Worm (Caenorhabditis elegans) whole organism, L4 larva: ENCODE measurements around the gene Y62H9A.4.

ENCODE experiments used
- ZK546.5 ChIP-seq, 2 experiments: sonication (generic microtip); optimal IDR thresholded peaks; 2 replicates each; lab custom pipeline; 2017; ENCODE audit warnings: missing biosample characterization in 2 of 2, missing genetic modification characterization in 2 of 2
- ceh-28 ChIP-seq: fragments of 150-350 bp; optimal IDR thresholded peaks from 2 replicates; lab custom pipeline; 2014; ENCODE audit warnings: missing biosample characterization, missing genetic modification reagents, missing genetic modification characterization
- ceh-32 ChIP-seq: sonication (generic microtip); optimal IDR thresholded peaks from 2 replicates; lab custom pipeline; 2016; ENCODE audit warnings: mild to moderate bottlenecking, missing genetic modification characterization, missing compliant biosample characterization; ENCODE audit not compliant: poor library complexity
- ces-1 ChIP-seq: fragments of 150-350 bp; sonication (generic microtip); optimal IDR thresholded peaks from 4 replicates; lab custom pipeline; 2014; ENCODE audit warnings: missing biosample characterization, missing genetic modification reagents, missing genetic modification characterization
- dpl-1 ChIP-seq: fragments of 150-350 bp; optimal IDR thresholded peaks from 2 replicates; lab custom pipeline; 2014; ENCODE audit warnings: missing biosample characterization, missing genetic modification reagents, missing genetic modification characterization
- egl-43 ChIP-seq: fragments of 200-800 bp; sonication (Bioruptor generic); IDR thresholded peaks from 2 replicates; pipeline ENCODE4 v1.3.6; 2022; ENCODE audit warnings: missing genetic modification reagents, missing genetic modification characterization, missing compliant biosample characterization
- nhr-11 ChIP-seq: fragments of 150-350 bp; optimal IDR thresholded peaks from 2 replicates; lab custom pipeline; 2014; ENCODE audit warnings: missing biosample characterization, missing genetic modification characterization
- nhr-25 ChIP-seq: sonication (generic microtip); optimal IDR thresholded peaks from 2 replicates; lab custom pipeline; 2017; ENCODE audit warnings: missing genetic modification characterization, mild to moderate bottlenecking, missing compliant biosample characterization, antibody characterized with exemption, moderate library complexity, borderline replicate concordance; ENCODE audit not compliant: insufficient read depth
- nhr-6 ChIP-seq: fragments of 150-350 bp; optimal IDR thresholded peaks from 2 replicates; lab custom pipeline; 2014; ENCODE audit warnings: missing biosample characterization, missing genetic modification characterization
- php-3 ChIP-seq: fragments of 200-800 bp; sonication (Bioruptor generic); IDR thresholded peaks from 2 replicates; pipeline ENCODE4 v1.3.6; 2022; ENCODE audit warnings: missing genetic modification reagents, missing genetic modification characterization, missing compliant biosample characterization
- vab-7 ChIP-seq: fragments of 200-800 bp; sonication (Bioruptor generic); IDR thresholded peaks from 2 replicates; pipeline ENCODE4 v1.3.6; 2022; ENCODE audit warnings: missing genetic modification reagents, missing genetic modification characterization, missing compliant biosample characterization
- zag-1 ChIP-seq: fragments of 150-350 bp; optimal IDR thresholded peaks from 2 replicates; lab custom pipeline; 2014; ENCODE audit warnings: missing biosample characterization, missing genetic modification characterization

DNA sequence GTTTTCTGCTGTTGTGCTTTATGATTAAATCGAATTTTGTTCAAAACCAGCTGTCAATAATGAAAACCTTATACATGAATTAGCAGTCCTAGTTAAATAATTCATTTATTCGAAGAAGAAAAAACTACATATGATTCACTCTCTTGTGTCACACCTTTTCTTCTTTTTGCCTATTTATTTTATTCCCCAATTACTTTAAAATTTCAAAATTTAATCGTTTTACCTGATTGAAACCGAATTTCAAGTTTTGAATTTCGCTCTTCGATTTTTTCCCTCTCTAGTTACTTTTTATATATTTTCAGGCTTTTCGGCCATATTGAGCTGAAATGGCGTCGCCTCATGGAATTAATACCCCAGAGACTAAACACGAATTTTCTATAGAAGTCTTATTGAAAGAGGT, 27.4 kb upstream of the Y62H9A.4 start, which contains the start of gene xtr-1:
- TF ChIP-seq dpl-1 (no peak), zag-1 (no peak), nhr-6 (tag; lab: Kevin White, UChicago) (no peak), egl-43 (no peak), ZK546.5 (tag; optimal IDR thresholded peaks at IDR 0.05; lab: Kevin White, UChicago) (no peak), nhr-25 (tag; lab: Kevin White, UChicago) (no peak), php-3 (GFP tag; lab: Robert Waterston, UW) (no peak), nhr-11 (tag; lab: Kevin White, UChicago) (no peak), ceh-32 (no peak), ceh-28 (tag; lab: Kevin White, UChicago) (no peak), vab-7 (GFP tag; lab: Robert Waterston, UW) (no peak), ces-1 (no peak)
